Worm (Caenorhabditis elegans) whole organism, L4/young adult: Measurements from ENCODE around the gene srd-48.
A peak's percentile ranks its signal among the peaks of the same experiment; 100 is the strongest.

Experiments used
- W03F9.2 ChIP-seq: fragments of 150-350 bp; optimal IDR thresholded peaks from 2 replicates; lab custom pipeline; 2014; ENCODE audit warnings: missing biosample characterization, missing genetic modification characterization
- dao-5 ChIP-seq: sonication (generic microtip); optimal IDR thresholded peaks from 2 replicates; lab custom pipeline; 2016; ENCODE audit warnings: missing genotype, missing genetic modification characterization, moderate library complexity, missing compliant biosample characterization
- him-1 ChIP-seq: sonication (generic microtip); optimal IDR thresholded peaks from 2 replicates; lab custom pipeline; 2016; ENCODE audit warnings: missing genotype, missing genetic modification reagents, missing genetic modification characterization, missing compliant biosample characterization

srd-48 gene

ce11 chrX:12352872-12353271 lies 17.0 kb downstream of the srd-48 start, which contains the start of gene F42F12.4:
F42F12.4 (minus strand) TSS chrX:12352947.
- TF ChIP-seq W03F9.2 (tag; lab: Kevin White, UChicago) = no peak
- no peak for TF ChIP-seq him-1
- TF ChIP-seq dao-5 (tag; lab: Kevin White, UChicago) = no peak

- TF ChIP-seq him-1 (no peak), dao-5 (tag; lab: Kevin White, UChicago) (no peak), W03F9.2 (tag; lab: Kevin White, UChicago) (no peak)
Measured at ce11 chrX:12356581-12356980, 20.7 kb downstream of the srd-48 start, which contains the start of gene nspc-12. nspc-12 (minus strand) TSS chrX:12356681.

ce11 chrX:12357127-12357526 lies 21.2 kb downstream of the srd-48 start, which contains the start of gene nspc-13:
nspc-13 (plus strand) TSS chrX:12357427.
- TF ChIP-seq W03F9.2 (tag; lab: Kevin White, UChicago) = no peak
- no peak for TF ChIP-seq dao-5 (tag; lab: Kevin White, UChicago)

ce11 chrX:12358957-12359356 lies 23.0 kb downstream of the srd-48 start, which contains the start of gene nspc-14:
nspc-14 (minus strand) TSS chrX:12359057.
- no peak for TF ChIP-seq him-1
- TF ChIP-seq W03F9.2 (tag; lab: Kevin White, UChicago) = no peak
- TF ChIP-seq dao-5 (tag; lab: Kevin White, UChicago) = no peak

DNA sequence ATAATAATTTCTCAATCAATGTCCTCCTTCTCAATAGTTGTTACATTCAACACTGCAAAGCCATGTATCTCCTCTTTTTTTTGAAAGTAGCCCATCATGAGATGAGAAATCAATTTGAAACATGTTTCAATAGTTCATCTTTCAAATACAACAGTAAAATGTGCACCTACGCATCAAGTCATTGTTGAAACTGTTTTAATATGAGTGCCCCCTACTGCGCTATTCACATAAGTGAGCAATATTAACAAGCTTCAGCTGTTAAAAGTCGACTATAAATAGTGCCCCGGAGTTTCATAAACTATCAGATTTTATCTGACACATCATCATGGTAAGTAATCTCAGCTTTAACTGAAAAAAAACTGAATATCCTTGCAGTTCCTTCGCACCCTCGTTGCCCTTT lies 24.5 kb downstream of the srd-48 start, which contains the start of the genes nspc-15 and F19H6.6:
Gene nspc-15 (plus strand): TSS at position 301 of the 400 bp plus-strand sequence.
Gene F19H6.6 (plus strand): TSS at position 384 of the 400 bp plus-strand sequence.
- TF ChIP-seq W03F9.2 (tag; lab: Kevin White, UChicago) = no peak
- no peak for TF ChIP-seq him-1
- no peak for TF ChIP-seq dao-5 (tag; lab: Kevin White, UChicago)

ce11 chrX:12362951-12363486 lies 27.1 kb downstream of the srd-48 start:
- TF ChIP-seq dao-5 (tag; lab: Kevin White, UChicago) = peak; percentile 76
- peak; percentile 99 for TF ChIP-seq W03F9.2 (tag; lab: Kevin White, UChicago)
- peak; percentile 99 for TF ChIP-seq him-1

- TF ChIP-seq dao-5 (tag; lab: Kevin White, UChicago) (no peak), W03F9.2 (tag; lab: Kevin White, UChicago) (no peak), him-1 (no peak)
Measured at ce11 chrX:12364804-12365203, 28.9 kb downstream of the srd-48 start, which contains the start of gene F19H6.5. F19H6.5 (minus strand) TSS chrX:12364904.

DNA sequence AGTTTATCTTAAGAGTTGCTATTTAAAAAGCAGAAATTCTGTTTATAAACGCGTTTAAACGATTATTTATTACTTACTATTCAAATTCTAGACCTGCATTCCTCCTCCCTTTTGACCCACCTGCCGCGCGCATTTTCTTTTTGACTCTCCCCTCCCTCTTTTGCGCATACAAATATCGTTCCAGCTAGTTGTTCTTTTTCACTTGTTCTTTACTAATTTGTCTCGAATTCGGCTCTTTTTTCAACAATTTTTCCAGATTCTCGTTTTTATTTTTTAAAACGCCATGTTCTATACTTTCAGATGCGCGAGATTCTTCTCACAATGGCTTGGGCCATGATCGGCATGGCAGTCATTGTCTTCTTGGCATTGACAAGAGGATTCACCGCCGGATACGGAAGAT lies 29.5 kb downstream of the srd-48 start, which contains the start of gene F19H6.4:
Gene F19H6.4 (plus strand): TSS at position 301 of the 400 bp plus-strand sequence.
- TF ChIP-seq him-1 (no peak), W03F9.2 (tag; lab: Kevin White, UChicago) (no peak), dao-5 (tag; lab: Kevin White, UChicago) (no peak)

DNA sequence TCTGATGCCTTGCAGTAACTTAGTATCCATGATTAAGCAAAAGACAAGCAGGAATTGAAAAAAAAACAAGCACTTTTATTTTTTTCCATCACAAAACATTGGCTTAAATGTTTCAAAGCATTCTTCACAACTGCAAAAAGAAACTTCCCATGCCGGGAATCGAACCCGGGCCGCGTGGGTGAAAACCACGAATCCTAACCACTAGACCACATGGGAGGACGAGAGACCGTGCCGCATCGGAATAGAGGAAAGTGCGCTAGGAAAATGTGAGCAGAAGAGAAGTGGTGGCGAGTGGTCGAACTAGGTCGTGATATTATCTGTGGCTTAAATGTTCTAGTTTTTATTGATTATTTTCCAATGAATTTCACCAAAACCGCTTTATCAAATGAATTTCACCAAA lies 31.6 kb downstream of the srd-48 start:
- TF ChIP-seq W03F9.2 (tag; lab: Kevin White, UChicago) = no peak
- TF ChIP-seq dao-5 (tag; lab: Kevin White, UChicago) = no peak
- TF ChIP-seq him-1 = no peak

- TF ChIP-seq him-1 (no peak), dao-5 (tag; lab: Kevin White, UChicago) (no peak)
Measured at ce11 chrX:12371321-12371720, 35.4 kb downstream of the srd-48 start, which contains the start of gene rif-1.2. rif-1.2 (minus strand) TSS chrX:12371421.

DNA sequence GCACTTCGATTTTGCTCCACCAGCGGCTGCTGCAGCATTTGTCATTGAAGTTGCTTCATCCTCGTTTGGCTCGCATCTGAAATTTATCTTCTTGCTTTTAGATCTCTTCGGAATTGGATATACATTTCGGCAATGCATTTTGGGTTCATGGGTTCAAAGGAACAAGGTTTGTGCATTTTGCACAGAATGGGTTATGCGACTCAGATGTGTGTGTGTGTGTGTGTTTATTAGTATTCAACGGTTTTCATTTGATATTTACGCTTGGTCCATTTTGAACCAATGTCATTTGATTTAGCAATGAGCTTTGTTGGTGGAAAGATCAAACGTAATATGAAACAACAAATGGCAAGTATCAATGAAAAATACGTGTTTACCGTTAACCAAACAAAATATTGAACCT lies 39.9 kb downstream of the srd-48 start:
- TF ChIP-seq W03F9.2 (tag; lab: Kevin White, UChicago) (no peak), him-1 (no peak), dao-5 (tag; lab: Kevin White, UChicago) (no peak)

- TF ChIP-seq him-1 (no peak), W03F9.2 (tag; lab: Kevin White, UChicago) (no peak), dao-5 (tag; lab: Kevin White, UChicago) (no peak)
Measured at ce11 chrX:12378293-12378692, 42.4 kb downstream of the srd-48 start, which contains the start of gene glb-13. glb-13 (minus strand) TSS chrX:12378393.
